Fruit fly (Drosophila melanogaster): ENCODE data around the gene CG14187.
A peak's percentile ranks its signal among the peaks of the same experiment; 100 is the strongest.

The CG14187 gene

dm6 chr3L:20140589-20141207, 28.1 kb upstream of the CG14187 start, which contains the start of gene CG7328 (continued):
- TF ChIP-seq Meics (GFP tag; optimal IDR thresholded peaks at IDR 0.05) (peak; percentile 57), CG11695 (GFP tag; IDR thresholded peaks at IDR 0.05) (peak; percentile 66; the same call in 2 of the 3 replicates), Camta (GFP tag; optimal IDR thresholded peaks at IDR 0.05) (peak; percentile 4), CG14014 (GFP tag; IDR thresholded peaks at IDR 0.05) (peak; percentile 64; the same call in 1 of the 2 replicates), Sox102F (GFP tag; optimal IDR thresholded peaks at IDR 0.05) (peak; percentile 57), Hr39 (optimal IDR thresholded peaks at IDR 0.05) (no peak), zfh2 (GFP tag; optimal IDR thresholded peaks at IDR 0.05) (peak; percentile 39), CG8944 (GFP tag; optimal IDR thresholded peaks at IDR 0.05) (peak; percentile 16), Ets65A (GFP tag) (peak; percentile 80), insv (GFP tag; optimal IDR thresholded peaks at IDR 0.05) (peak in 1 of 2 experiments; percentile 5), Jarid2 (GFP tag; optimal IDR thresholded peaks at IDR 0.05) (no peak), CG10654 (GFP tag; optimal IDR thresholded peaks at IDR 0.05) (peak; percentile 8), tx (GFP tag; optimal IDR thresholded peaks at IDR 0.05) (peak; percentile 47), hkb (optimal IDR thresholded peaks at IDR 0.05) (no peak), hkb (GFP tag; IDR thresholded peaks at IDR 0.05) (no peak; the same call in 1 of the 2 replicates), CG10431 (GFP tag; optimal IDR thresholded peaks at IDR 0.05) (no peak), CG18599 (GFP tag; optimal IDR thresholded peaks at IDR 0.05) (peak; percentile 66), CG15073 (GFP tag; optimal IDR thresholded peaks at IDR 0.05) (no peak), az2 (GFP tag; optimal IDR thresholded peaks at IDR 0.05) (peak; percentile 41), nerfin-1 (tag; optimal IDR thresholded peaks at IDR 0.05) (no peak), CG4360 (GFP tag; IDR thresholded peaks at IDR 0.05) (no peak), Med (GFP tag) (peak; percentile 88), cwo (GFP tag; optimal IDR thresholded peaks at IDR 0.05) (peak; percentile 8), cg (GFP tag; optimal IDR thresholded peaks at IDR 0.05) (no peak), dysf (GFP tag; IDR thresholded peaks at IDR 0.05) (peak; percentile 56; the same call in 2 of the 3 replicates), CG1529 (GFP tag; optimal IDR thresholded peaks at IDR 0.05) (no peak), CG10565 (GFP tag; optimal IDR thresholded peaks at IDR 0.05) (no peak), CG16815 (GFP tag; optimal IDR thresholded peaks at IDR 0.05) (peak; percentile 34), Atf6 (GFP tag; IDR thresholded peaks at IDR 0.05) (peak; percentile 77), CG2202 (tag; optimal IDR thresholded peaks at IDR 0.05) (no peak), gfzf (GFP tag; optimal IDR thresholded peaks at IDR 0.05) (peak; percentile 18), chm (GFP tag; IDR thresholded peaks at IDR 0.05) (no peak), CG3838 (GFP tag; optimal IDR thresholded peaks at IDR 0.05) (peak; percentile 35), scrt (GFP tag; optimal IDR thresholded peaks at IDR 0.05) (no peak), CG15514 (GFP tag; optimal IDR thresholded peaks at IDR 0.05) (peak; percentile 7), eve (GFP tag; optimal IDR thresholded peaks at IDR 0.05) (no peak), amos (GFP tag; IDR thresholded peaks at IDR 0.05; ENCODE audit: partially characterized antibody) (no peak), ci (GFP tag; IDR thresholded peaks at IDR 0.05) (0 out of 3 replicates have a peak, but pooled peaks have one; percentile 34), da (GFP tag; optimal IDR thresholded peaks at IDR 0.05) (peak; percentile 29), CG4328 (GFP tag; optimal IDR thresholded peaks at IDR 0.05) (peak; percentile 23), onecut (GFP tag; IDR thresholded peaks at IDR 0.05) (peak; percentile 18; the same call in 1 of the 2 replicates), CG10209 (GFP tag; optimal IDR thresholded peaks at IDR 0.05) (peak; percentile 66), CG1602 (GFP tag; optimal IDR thresholded peaks at IDR 0.05) (peak; percentile 33), btn (GFP tag; optimal IDR thresholded peaks at IDR 0.05) (no peak), CG13296 (GFP tag; optimal IDR thresholded peaks at IDR 0.05) (no peak), Bteb2 (GFP tag; optimal IDR thresholded peaks at IDR 0.05) (no peak), ewg (GFP tag; optimal IDR thresholded peaks at IDR 0.05) (peak; percentile 4), odd (GFP tag; optimal IDR thresholded peaks at IDR 0.05) (peak; percentile 33), fd3F (GFP tag; optimal IDR thresholded peaks at IDR 0.05) (peak; percentile 71), CG10321 (GFP tag; IDR thresholded peaks at IDR 0.05) (no peak), CG2116 (GFP tag; optimal IDR thresholded peaks at IDR 0.05) (peak; percentile 3)

All from whole organism, embryonic.